Worm (Caenorhabditis elegans) whole organism, late embryonic: ENCODE data around the gene cutl-16.
A peak's percentile ranks its signal among the peaks of the same experiment; 100 is the strongest.

Source experiments
- C38D4.7 ChIP-seq: fragments of 200-800 bp; sonication (Bioruptor generic); optimal IDR thresholded peaks from 2 replicates; lab custom pipeline; 2018; ENCODE audit warnings: mild to moderate bottlenecking, missing genetic modification characterization, moderate library complexity, missing compliant biosample characterization
- F13H6.1 ChIP-seq: sonication (generic microtip); optimal IDR thresholded peaks from 2 replicates; lab custom pipeline; 2016; ENCODE audit warnings: missing genetic modification characterization, missing compliant biosample characterization
- ahr-1 ChIP-seq: sonication (generic microtip); optimal IDR thresholded peaks from 2 replicates; lab custom pipeline; 2016; ENCODE audit warnings: missing genetic modification characterization, missing compliant biosample characterization
- ceh-19 ChIP-seq: fragments of 200-800 bp; sonication (Bioruptor generic); optimal IDR thresholded peaks from 2 replicates; lab custom pipeline; 2018; ENCODE audit warnings: mild to moderate bottlenecking, missing genetic modification characterization, missing compliant biosample characterization
- ceh-2 ChIP-seq: sonication (generic microtip); optimal IDR thresholded peaks from 2 replicates; lab custom pipeline; 2016; ENCODE audit warnings: missing genotype, missing genetic modification characterization, missing compliant biosample characterization
- ceh-22 ChIP-seq: sonication (generic microtip); optimal IDR thresholded peaks from 2 replicates; lab custom pipeline; 2017; ENCODE audit warnings: missing biosample characterization, missing genetic modification characterization
- ceh-30 ChIP-seq: fragments of 150-350 bp; optimal IDR thresholded peaks from 2 replicates; lab custom pipeline; 2014; ENCODE audit warnings: missing biosample characterization, missing genetic modification characterization
- ceh-31 ChIP-seq: sonication (generic microtip); optimal IDR thresholded peaks from 2 replicates; lab custom pipeline; 2016; ENCODE audit warnings: missing genetic modification characterization, missing compliant biosample characterization
- ceh-6 ChIP-seq: fragments of 200-800 bp; sonication (Bioruptor generic); optimal IDR thresholded peaks from 2 replicates; lab custom pipeline; 2018; ENCODE audit warnings: mild to moderate bottlenecking, missing genetic modification characterization, missing compliant biosample characterization
- ceh-9 ChIP-seq: sonication (generic microtip); optimal IDR thresholded peaks from 2 replicates; lab custom pipeline; 2016; ENCODE audit warnings: mild to moderate bottlenecking, missing genetic modification characterization, inconsistent platforms, missing compliant biosample characterization
- che-1 ChIP-seq: sonication (generic microtip); optimal IDR thresholded peaks from 2 replicates; lab custom pipeline; 2016; ENCODE audit warnings: mild to moderate bottlenecking, missing genetic modification characterization, missing compliant biosample characterization
- dmd-4 ChIP-seq: sonication (generic microtip); optimal IDR thresholded peaks from 2 replicates; lab custom pipeline; 2016; ENCODE audit warnings: borderline replicate concordance, missing genetic modification characterization, missing compliant biosample characterization
- eyg-1 ChIP-seq: sonication (generic microtip); optimal IDR thresholded peaks from 2 replicates; lab custom pipeline; 2016; ENCODE audit warnings: missing genotype, missing genetic modification characterization, missing compliant biosample characterization
- fax-1 ChIP-seq: sonication (generic microtip); optimal IDR thresholded peaks from 2 replicates; lab custom pipeline; 2016; ENCODE audit warnings: missing genotype, missing genetic modification characterization, missing compliant biosample characterization
- fkh-10 ChIP-seq: fragments of 150-350 bp; optimal IDR thresholded peaks from 2 replicates; lab custom pipeline; 2014; ENCODE audit warnings: missing biosample characterization, missing genetic modification reagents, missing genetic modification characterization
- hlh-6 ChIP-seq: sonication (generic microtip); optimal IDR thresholded peaks from 2 replicates; lab custom pipeline; 2016; ENCODE audit warnings: missing genotype, missing genetic modification characterization, missing compliant biosample characterization
- lim-6 ChIP-seq: sonication (generic microtip); optimal IDR thresholded peaks from 2 replicates; lab custom pipeline; 2016; ENCODE audit warnings: missing genetic modification characterization, missing compliant biosample characterization
- mec-3 ChIP-seq: sonication (generic microtip); optimal IDR thresholded peaks from 2 replicates; lab custom pipeline; 2016; ENCODE audit warnings: borderline replicate concordance, missing genetic modification characterization, missing compliant biosample characterization
- nhr-11 ChIP-seq: fragments of 150-350 bp; optimal IDR thresholded peaks from 2 replicates; lab custom pipeline; 2014; ENCODE audit warnings: missing biosample characterization, missing genetic modification characterization
- nhr-232 ChIP-seq: sonication (generic microtip); optimal IDR thresholded peaks from 2 replicates; lab custom pipeline; 2016; ENCODE audit warnings: missing genetic modification characterization, missing compliant biosample characterization
- odd-2 ChIP-seq: sonication (generic microtip); optimal IDR thresholded peaks from 2 replicates; lab custom pipeline; 2017; ENCODE audit warnings: antibody characterized with exemption, mild to moderate bottlenecking, missing genetic modification characterization, missing compliant biosample characterization
- pax-1 ChIP-seq: fragments of 150-350 bp; optimal IDR thresholded peaks from 2 replicates; lab custom pipeline; 2014; ENCODE audit warnings: missing biosample characterization, missing genetic modification characterization
- pha-2 ChIP-seq: sonication (generic microtip); optimal IDR thresholded peaks from 2 replicates; lab custom pipeline; 2017; ENCODE audit warnings: mild to moderate bottlenecking, missing genetic modification characterization, missing compliant biosample characterization
- pha-4 ChIP-seq: fragments of 150-350 bp; optimal IDR thresholded peaks from 2 replicates; lab custom pipeline; 2018; ENCODE audit warnings: missing biosample characterization, missing genetic modification reagents, missing genetic modification characterization
- pqm-1 ChIP-seq: sonication (generic microtip); optimal IDR thresholded peaks from 2 replicates; lab custom pipeline; 2016; ENCODE audit warnings: missing genetic modification characterization, missing compliant biosample characterization
- ref-2 ChIP-seq: sonication (generic microtip); optimal IDR thresholded peaks from 2 replicates; lab custom pipeline; 2016; ENCODE audit warnings: missing genetic modification characterization, missing compliant biosample characterization
- sox-2 ChIP-seq: fragments of 200-800 bp; sonication (Bioruptor generic); IDR thresholded peaks from 2 replicates; pipeline ENCODE4 v1.3.6; 2022; ENCODE audit warnings: missing genetic modification reagents, missing genetic modification characterization, missing compliant biosample characterization
- tbx-7 ChIP-seq: sonication (generic microtip); optimal IDR thresholded peaks from 2 replicates; lab custom pipeline; 2016; ENCODE audit warnings: missing genotype, missing genetic modification characterization, missing compliant biosample characterization
- ttx-3 ChIP-seq: sonication (generic microtip); optimal IDR thresholded peaks from 2 replicates; lab custom pipeline; 2016; ENCODE audit warnings: missing genetic modification reagents, missing genetic modification characterization, missing compliant biosample characterization
- unc-3 ChIP-seq, 2 experiments: fragments of 200-800 bp in 1 of 2; sonication (Bioruptor generic) in 1 of 2; sonication (generic microtip) in 1 of 2; conservative IDR thresholded peaks in 1 of 2; optimal IDR thresholded peaks in 1 of 2; 2 replicates each; pipeline versions ENCODE4 v1.3.6 to Lab custom; 2016 to 2022; ENCODE audit warnings: missing compliant biosample characterization in 2 of 2, missing genetic modification characterization in 2 of 2, missing genetic modification reagents in 1 of 2
- unc-42 ChIP-seq: sonication (generic microtip); optimal IDR thresholded peaks from 2 replicates; lab custom pipeline; 2016; ENCODE audit warnings: missing genotype, missing genetic modification characterization, missing compliant biosample characterization
- unc-55 ChIP-seq: sonication (generic microtip); optimal IDR thresholded peaks from 2 replicates; lab custom pipeline; 2017; ENCODE audit warnings: missing biosample characterization, missing genetic modification reagents, missing genetic modification characterization
- unc-86 ChIP-seq: sonication (generic microtip); optimal IDR thresholded peaks from 2 replicates; lab custom pipeline; 2016; ENCODE audit warnings: missing genetic modification characterization, missing compliant biosample characterization
- ztf-16 ChIP-seq: sonication (generic microtip); optimal IDR thresholded peaks from 2 replicates; lab custom pipeline; 2017; ENCODE audit warnings: missing genetic modification characterization, missing compliant biosample characterization

The cutl-16 gene

DNA sequence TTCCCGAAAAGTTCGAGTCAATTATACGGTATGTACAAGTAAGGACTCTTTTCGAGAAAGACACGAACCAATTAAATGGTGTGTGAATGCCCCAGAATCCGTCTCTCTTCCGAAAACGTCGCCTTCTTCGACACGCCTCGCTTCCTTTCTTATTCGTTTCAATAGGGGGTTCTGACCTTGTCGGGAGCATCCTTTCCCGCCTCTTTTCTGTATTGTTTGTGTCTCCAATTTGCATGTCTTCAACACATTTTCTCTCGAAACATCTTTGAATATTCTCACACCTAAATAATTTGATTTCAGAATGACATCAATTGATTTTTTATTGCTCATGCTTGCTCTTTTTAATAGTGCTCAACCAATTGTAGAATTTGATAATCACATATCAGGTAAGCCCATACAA, at the start of gene cutl-16:
Gene cutl-16, plus strand, starts transcription at position 301 of the 400 bp plus-strand sequence.
- TF ChIP-seq ref-2 (tag; lab: Kevin White, UChicago) (peak; percentile 24), unc-42 (tag; lab: Kevin White, UChicago) (no peak)

DNA sequence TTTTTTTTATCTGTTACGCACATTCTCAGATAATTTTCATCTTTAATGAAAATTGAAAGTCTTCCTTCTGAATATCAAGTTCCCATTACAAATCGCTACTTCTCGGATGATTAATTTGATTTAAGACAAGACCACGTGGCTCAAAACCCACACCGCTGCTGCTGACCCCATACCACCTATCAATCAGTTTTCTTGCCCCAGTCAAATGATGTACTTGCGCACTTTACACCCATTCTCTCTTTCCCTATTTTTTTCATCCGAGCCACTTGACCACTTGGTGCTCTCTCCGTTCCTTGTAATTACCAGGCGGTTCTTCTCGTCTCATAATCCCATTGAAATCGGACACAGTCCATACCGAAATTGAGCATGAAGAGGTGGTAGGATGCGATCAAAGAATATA, 47.2 kb upstream of the cutl-16 start:
- no peak for TF ChIP-seq pha-4 (tag; lab: Kevin White, UChicago)
- peak; percentile 52 for TF ChIP-seq unc-55 (GFP tag; lab: Kevin White, UChicago)

DNA sequence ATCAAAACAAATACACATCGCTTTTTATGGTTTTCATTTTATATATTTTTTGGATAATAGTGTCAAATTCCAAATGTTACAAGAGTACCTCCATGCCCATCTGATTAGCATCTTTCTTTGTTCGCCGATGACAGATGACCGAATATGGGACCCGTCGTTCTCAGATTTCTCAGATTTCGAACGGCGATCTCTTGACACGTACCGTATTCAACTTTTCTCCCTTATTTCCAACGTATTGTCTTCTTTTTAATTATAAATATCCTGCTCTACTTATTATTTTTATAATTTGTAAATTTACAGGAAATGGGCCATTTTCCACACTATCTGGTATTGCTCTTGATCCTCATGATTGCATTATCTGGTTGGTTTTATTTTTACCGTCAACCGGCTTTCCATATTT, 42.8 kb upstream of the cutl-16 start, which contains the start of gene zig-10:
Gene zig-10, plus strand, starts transcription at position 301 of the 400 bp plus-strand sequence.
- no peak for TF ChIP-seq mec-3
- no peak for TF ChIP-seq ceh-30 (tag; lab: Kevin White, UChicago)
- TF ChIP-seq ttx-3 = no peak
- no peak for TF ChIP-seq ceh-19 (GFP tag; lab: Kevin White, UChicago)
- TF ChIP-seq che-1 (tag; lab: Kevin White, UChicago) = no peak
- no peak for TF ChIP-seq ceh-31 (tag; lab: Kevin White, UChicago)
- TF ChIP-seq ahr-1 (tag; lab: Kevin White, UChicago) = no peak
- no peak for TF ChIP-seq nhr-11 (tag; lab: Kevin White, UChicago)
- TF ChIP-seq pqm-1 = no peak
- no peak for TF ChIP-seq ceh-6 (GFP tag; lab: Kevin White, UChicago)
- TF ChIP-seq F13H6.1 (tag; lab: Kevin White, UChicago) = no peak
- TF ChIP-seq hlh-6 (tag; lab: Kevin White, UChicago) = no peak
- no peak for TF ChIP-seq ceh-9 (tag; lab: Kevin White, UChicago)
- TF ChIP-seq dmd-4 (tag; lab: Kevin White, UChicago) = no peak
- TF ChIP-seq tbx-7 (tag; lab: Kevin White, UChicago) = no peak
- TF ChIP-seq eyg-1 (tag; lab: Kevin White, UChicago) = no peak

DNA sequence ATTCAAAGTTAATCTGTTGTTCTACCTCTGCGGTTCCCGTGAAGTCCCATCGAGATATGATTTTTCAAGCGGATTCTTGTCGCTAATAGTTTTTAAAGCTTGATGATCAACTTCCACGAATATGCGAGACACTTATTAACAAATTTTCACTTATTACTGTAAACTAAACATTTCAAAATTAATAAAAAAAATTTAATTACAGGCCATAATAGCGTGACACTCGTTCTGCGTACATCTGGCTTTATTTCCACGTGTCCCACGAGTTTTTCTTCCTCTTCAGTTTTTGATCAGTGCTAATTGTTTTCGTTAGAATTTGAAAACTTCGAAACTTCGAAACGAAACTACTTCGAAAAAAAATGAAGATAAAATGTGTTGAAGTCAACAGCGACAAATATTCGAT, 39.6 kb upstream of the cutl-16 start, which contains the start of gene btb-2:
Gene btb-2, plus strand, starts transcription at position 301 of the 400 bp plus-strand sequence.
- TF ChIP-seq pha-2 = no peak
- no peak for TF ChIP-seq pax-1 (tag; lab: Kevin White, UChicago)
- no peak for TF ChIP-seq ceh-19 (GFP tag; lab: Kevin White, UChicago)
- TF ChIP-seq tbx-7 (tag; lab: Kevin White, UChicago) = no peak
- no peak for TF ChIP-seq ztf-16
- TF ChIP-seq ceh-2 (tag; lab: Kevin White, UChicago) = no peak
- TF ChIP-seq sox-2 (GFP tag; lab: Robert Waterston, UW) = no peak
- TF ChIP-seq C38D4.7 (GFP tag; lab: Kevin White, UChicago) = no peak
- TF ChIP-seq fkh-10 (GFP tag; lab: Kevin White, UChicago) = no peak
- no peak for TF ChIP-seq F13H6.1 (tag; lab: Kevin White, UChicago)
- no peak for TF ChIP-seq ceh-30 (tag; lab: Kevin White, UChicago)
- no peak for TF ChIP-seq unc-86
- no peak for TF ChIP-seq odd-2 (tag; lab: Kevin White, UChicago)
- no peak for TF ChIP-seq pqm-1
- TF ChIP-seq unc-3 (GFP tag; conservative IDR thresholded peaks at IDR 0.05; lab: Robert Waterston, UW) = no peak
- no peak for TF ChIP-seq unc-3 (tag; optimal IDR thresholded peaks at IDR 0.05; lab: Kevin White, UChicago)
- no peak for TF ChIP-seq lim-6
- TF ChIP-seq nhr-232 (tag; lab: Kevin White, UChicago) = no peak
- no peak for TF ChIP-seq eyg-1 (tag; lab: Kevin White, UChicago)

DNA sequence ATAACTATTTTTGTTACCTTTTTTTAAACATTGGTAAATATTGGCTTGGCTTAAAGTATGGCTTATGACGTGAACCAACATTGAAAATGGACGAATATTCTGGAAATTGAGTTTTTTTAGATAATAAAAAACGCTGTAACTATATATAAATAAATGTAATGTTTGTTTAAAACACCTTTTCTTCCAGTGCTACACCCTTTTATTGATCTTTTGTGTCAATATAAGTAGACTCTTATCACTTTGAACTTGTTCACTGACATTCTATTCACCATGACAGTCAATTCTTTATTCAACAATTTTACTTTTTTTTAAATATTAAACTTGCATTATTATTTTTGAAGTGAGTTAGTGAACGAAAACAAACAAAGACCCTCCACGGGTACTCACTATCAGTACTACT, 38.0 kb upstream of the cutl-16 start, which contains the start of gene T25D10.1:
Gene T25D10.1, plus strand, starts transcription at position 169 of the 400 bp plus-strand sequence.
- TF ChIP-seq che-1 (tag; lab: Kevin White, UChicago) = no peak
- no peak for TF ChIP-seq ceh-22
- TF ChIP-seq ztf-16 = no peak
- no peak for TF ChIP-seq fax-1
